Fruit fly (Drosophila melanogaster) whole organism, pupa: ENCODE results near the gene CG43149.

Experiments
- CG10348 ChIP-seq: fragments of 200-800 bp; sonication (Bioruptor generic); IDR thresholded peaks from 2 replicates; pipeline ENCODE4 v1.3.6; 2022; ENCODE audit warnings: missing biosample characterization, missing genetic modification characterization
- CG12605 ChIP-seq: fragments of 200-800 bp; sonication (Bioruptor generic); IDR thresholded peaks from 2 replicates; pipeline ENCODE4 v1.3.6; 2022; ENCODE audit warnings: missing biosample characterization, missing genetic modification characterization
- CG13204 ChIP-seq: fragments of 200-800 bp; sonication (Bioruptor generic); optimal IDR thresholded peaks from 2 replicates; lab custom pipeline; 2018; ENCODE audit warnings: missing biosample characterization, mild to moderate bottlenecking, missing genetic modification characterization, moderate library complexity
- CG14655 ChIP-seq: fragments of 200-800 bp; sonication (Bioruptor generic); optimal IDR thresholded peaks from 3 replicates; lab custom pipeline; 2017; ENCODE audit warnings: mild to moderate bottlenecking, missing biosample characterization, missing genetic modification reagents, missing genetic modification characterization
- CG15710 ChIP-seq: fragments of 200-800 bp; sonication (Bioruptor generic); optimal IDR thresholded peaks from 2 replicates; lab custom pipeline; 2018; ENCODE audit warnings: missing biosample characterization, mild to moderate bottlenecking, missing genetic modification characterization, moderate library complexity
- CG17806 ChIP-seq: fragments of 200-800 bp; sonication (Bioruptor generic); optimal IDR thresholded peaks from 2 replicates; lab custom pipeline; 2018; ENCODE audit warnings: missing biosample characterization, mild to moderate bottlenecking, missing genetic modification characterization, moderate library complexity
- CG32121 ChIP-seq: fragments of 200-800 bp; sonication (Bioruptor generic); IDR thresholded peaks from 2 replicates; pipeline ENCODE4 v1.3.6; 2022; ENCODE audit warnings: missing biosample characterization, missing genetic modification characterization
- CG34367 ChIP-seq: fragments of 200-800 bp; sonication (Bioruptor generic); optimal IDR thresholded peaks from 2 replicates; lab custom pipeline; 2018; ENCODE audit warnings: missing biosample characterization, mild to moderate bottlenecking, missing genetic modification characterization
- CG4496 ChIP-seq: fragments of 200-800 bp; sonication (Bioruptor generic); IDR thresholded peaks from 3 replicates; pipeline ENCODE4 v1.3.6; 2022; ENCODE audit warnings: missing biosample characterization, missing genetic modification characterization
- CG8159 ChIP-seq: fragments of 200-800 bp; sonication (Bioruptor generic); optimal IDR thresholded peaks from 3 replicates; lab custom pipeline; 2018; ENCODE audit warnings: missing biosample characterization, mild to moderate bottlenecking, missing genetic modification characterization, moderate library complexity
- CG8301 ChIP-seq: fragments of 200-800 bp; sonication (Bioruptor generic); optimal IDR thresholded peaks from 2 replicates; lab custom pipeline; 2018; ENCODE audit warnings: missing biosample characterization, mild to moderate bottlenecking, missing genetic modification characterization
- CG9948 ChIP-seq: fragments of 200-800 bp; sonication (Bioruptor generic); optimal IDR thresholded peaks from 2 replicates; lab custom pipeline; 2018; ENCODE audit warnings: missing biosample characterization, mild to moderate bottlenecking, missing genetic modification characterization, moderate library complexity
- D1 ChIP-seq: fragments of 200-800 bp; sonication (Bioruptor generic); optimal IDR thresholded peaks from 2 replicates; lab custom pipeline; 2018; ENCODE audit warnings: missing biosample characterization, mild to moderate bottlenecking, missing genetic modification characterization, moderate library complexity
- EcR ChIP-seq: fragments of 200-800 bp; sonication (Bioruptor generic); optimal IDR thresholded peaks from 3 replicates; lab custom pipeline; 2019; ENCODE audit warnings: missing biosample characterization, missing genetic modification characterization, mild to moderate bottlenecking, moderate library complexity, missing genetic modification reagents
- Ets98B ChIP-seq: fragments of 200-800 bp; sonication (Bioruptor generic); IDR thresholded peaks from 2 replicates; pipeline ENCODE4 v1.3.6; 2022; ENCODE audit warnings: missing biosample characterization, missing genetic modification characterization
- Pif1A ChIP-seq: fragments of 200-800 bp; sonication (Bioruptor generic); optimal IDR thresholded peaks from 3 replicates; lab custom pipeline; 2016; ENCODE audit warnings: missing biosample characterization, missing genetic modification characterization
- Pif1B ChIP-seq: fragments of 200-800 bp; sonication (Bioruptor generic); optimal IDR thresholded peaks from 3 replicates; lab custom pipeline; 2016; ENCODE audit warnings: missing biosample characterization, missing genetic modification characterization
- Snoo ChIP-seq: fragments of 200-800 bp; sonication (Bioruptor generic); optimal IDR thresholded peaks from 3 replicates; lab custom pipeline; 2017; ENCODE audit warnings: missing biosample characterization, mild to moderate bottlenecking, missing genetic modification characterization, inconsistent platforms
- fd96Ca ChIP-seq: fragments of 200-800 bp; sonication (Bioruptor generic); IDR thresholded peaks from 3 replicates; pipeline ENCODE4 v1.3.6; 2022; ENCODE audit warnings: missing biosample characterization, missing genetic modification characterization
- gl ChIP-seq: fragments of 200-800 bp; sonication (Bioruptor generic); optimal IDR thresholded peaks from 2 replicates; lab custom pipeline; 2018; ENCODE audit warnings: missing biosample characterization, mild to moderate bottlenecking, missing genetic modification characterization
- rn ChIP-seq: fragments of 200-800 bp; sonication (Bioruptor generic); IDR thresholded peaks from 2 replicates; pipeline ENCODE4 v1.3.6; 2022; ENCODE audit warnings: missing biosample characterization, missing genetic modification characterization

Gene CG43149

DNA sequence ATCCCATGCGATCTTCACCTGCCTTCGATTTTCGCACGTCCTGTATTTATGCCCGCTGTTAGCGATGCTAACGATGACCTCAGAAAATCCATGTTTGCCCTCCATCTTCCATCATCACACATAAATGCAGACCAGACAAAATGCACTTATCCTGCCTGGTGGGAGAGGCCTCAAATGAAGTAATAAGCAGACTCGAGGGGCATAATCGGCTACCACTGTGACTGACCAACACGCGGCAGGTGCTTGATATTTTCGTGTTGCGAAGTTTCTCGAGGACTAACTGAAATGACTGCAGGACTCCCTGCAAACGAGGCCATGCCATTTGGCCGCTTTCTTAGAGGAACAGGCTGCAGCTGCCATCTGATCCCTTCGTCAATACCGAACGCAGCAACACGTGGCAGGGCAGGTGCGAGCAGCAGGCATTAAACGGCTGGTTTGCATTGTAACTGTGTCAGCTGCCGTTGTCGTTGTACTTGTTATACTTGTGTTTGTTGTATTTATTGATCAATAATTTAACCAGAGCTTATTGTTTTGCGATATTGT, 6.8 kb downstream of the CG43149 start:
- TF ChIP-seq Ets98B (GFP tag; lab: Robert Waterston, UW) (no peak), Pif1A (no peak), CG15710 (tag; lab: Kevin White, UChicago) (no peak), gl (tag; lab: Kevin White, UChicago) (no peak), CG13204 (GFP tag; lab: Kevin White, UChicago) (no peak), Snoo (no peak), rn (no peak), fd96Ca (GFP tag; lab: Robert Waterston, UW) (no peak), CG8301 (tag; lab: Kevin White, UChicago) (no peak), D1 (tag; lab: Kevin White, UChicago) (no peak), CG17806 (no peak), CG34367 (tag; lab: Kevin White, UChicago) (no peak), CG14655 (GFP tag; lab: Kevin White, UChicago) (no peak), CG12605 (GFP tag; lab: Robert Waterston, UW) (no peak), CG4496 (GFP tag; lab: Robert Waterston, UW) (no peak), EcR (GFP tag; lab: Kevin White, UChicago) (no peak), CG10348 (GFP tag; lab: Robert Waterston, UW) (no peak), Pif1B (no peak), CG32121 (GFP tag; lab: Robert Waterston, UW) (no peak)

DNA sequence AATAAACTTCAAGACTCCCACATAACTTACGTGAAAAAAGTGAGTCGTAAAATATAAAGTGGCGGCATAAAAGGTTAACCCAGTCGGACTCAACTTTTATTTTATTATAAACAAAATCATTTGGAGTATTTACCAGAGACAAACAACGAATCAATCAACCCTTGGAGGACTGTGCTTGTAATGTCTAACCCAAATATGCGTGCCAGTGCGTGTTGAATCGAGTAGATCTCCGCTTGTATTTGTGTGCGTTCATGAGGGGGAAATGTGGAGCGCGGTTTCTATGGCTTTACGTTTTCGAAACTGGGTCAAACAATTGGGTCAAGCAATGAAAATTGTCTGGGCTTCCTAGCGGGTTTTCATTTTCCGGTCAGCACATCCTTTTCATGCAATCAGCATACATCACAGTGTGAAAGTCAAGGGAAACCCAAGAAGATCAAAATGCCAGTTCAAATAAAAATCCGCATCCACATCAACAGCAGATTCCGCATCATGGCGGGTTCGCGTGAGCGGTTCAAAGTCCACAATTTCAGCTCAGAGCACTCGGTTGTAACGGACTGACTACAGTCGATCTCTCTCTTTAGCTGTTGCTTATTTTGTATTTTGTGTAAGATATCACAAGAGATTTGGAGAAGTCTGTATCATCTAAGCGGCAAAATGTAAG, 13.0 kb downstream of the CG43149 start:
- TF ChIP-seq CG32121 (GFP tag; lab: Robert Waterston, UW): no peak
- TF ChIP-seq CG8159 (tag; lab: Kevin White, UChicago): no peak
- TF ChIP-seq CG9948: no peak
- TF ChIP-seq Pif1A: peak; percentile 38
- peak; percentile 70 for TF ChIP-seq gl (tag; lab: Kevin White, UChicago)
- no peak for TF ChIP-seq CG17806
- peak; percentile 28 for TF ChIP-seq Snoo

DNA sequence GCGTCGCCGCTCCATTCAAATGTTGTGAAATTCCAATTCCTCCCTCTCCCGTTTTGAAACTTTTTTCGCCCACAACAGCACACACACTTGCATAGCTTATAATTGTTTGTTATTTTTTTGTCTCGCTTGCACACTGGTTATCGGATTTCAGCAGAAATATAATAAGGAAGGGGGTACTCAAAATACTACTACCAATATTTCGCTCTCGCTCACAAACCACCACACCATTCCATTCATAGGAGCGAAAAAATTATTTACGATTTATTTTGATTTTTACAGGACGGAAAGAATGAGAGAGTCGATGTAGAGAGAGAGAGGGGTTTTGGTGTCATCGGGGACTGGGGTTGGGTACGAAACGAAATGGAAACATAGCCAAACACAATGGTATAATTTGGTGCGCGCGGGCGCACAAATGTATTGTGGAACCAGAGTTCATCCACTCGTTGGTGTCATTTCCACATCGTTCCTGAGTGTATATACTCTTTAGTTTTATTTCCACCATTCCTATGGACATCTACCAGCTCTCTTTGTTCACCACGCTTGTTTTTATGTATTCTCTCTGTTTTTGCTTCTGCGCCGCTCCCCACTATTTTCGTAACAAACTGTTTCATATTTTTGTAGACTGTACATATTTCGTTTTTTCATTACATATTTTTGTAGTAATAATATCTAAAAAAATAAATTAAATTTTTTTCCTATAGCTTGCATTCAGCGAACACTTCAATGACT, 14.2 kb downstream of the CG43149 start:
- TF ChIP-seq CG9948: no peak
- peak; percentile 12 for TF ChIP-seq Pif1A
- TF ChIP-seq CG8159 (tag; lab: Kevin White, UChicago): no peak
- TF ChIP-seq CG17806: no peak

DNA sequence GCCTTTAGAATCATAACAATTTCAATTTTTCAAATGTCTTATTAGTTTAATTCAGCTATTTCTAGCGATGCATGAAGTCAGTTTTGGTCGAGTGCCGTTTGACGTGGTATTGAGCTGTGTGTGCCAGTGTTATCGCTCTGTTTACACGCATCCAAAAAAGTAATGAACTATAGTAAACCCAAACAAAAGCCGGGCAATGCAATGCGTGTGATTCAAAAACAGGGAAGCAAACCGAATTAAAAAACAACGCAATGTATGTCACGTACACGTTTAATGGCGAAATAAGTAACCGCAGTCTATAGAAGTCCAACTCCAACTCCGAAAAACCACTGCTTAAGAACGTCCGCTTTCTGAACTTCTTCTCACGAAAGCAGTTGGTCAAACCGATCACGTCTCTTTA, 16.6 kb downstream of the CG43149 start:
- no peak for TF ChIP-seq CG12605 (GFP tag; lab: Robert Waterston, UW)
- TF ChIP-seq CG9948: no peak
- TF ChIP-seq rn: no peak
- no peak for TF ChIP-seq Pif1A
- no peak for TF ChIP-seq CG17806
- TF ChIP-seq fd96Ca (GFP tag; lab: Robert Waterston, UW): no peak
- no peak for TF ChIP-seq Ets98B (GFP tag; lab: Robert Waterston, UW)
- TF ChIP-seq CG8159 (tag; lab: Kevin White, UChicago): no peak
- TF ChIP-seq gl (tag; lab: Kevin White, UChicago): no peak
- no peak for TF ChIP-seq Pif1B
- no peak for TF ChIP-seq CG4496 (GFP tag; lab: Robert Waterston, UW)
- TF ChIP-seq CG34367 (tag; lab: Kevin White, UChicago): no peak
- TF ChIP-seq D1 (tag; lab: Kevin White, UChicago): no peak
- TF ChIP-seq CG32121 (GFP tag; lab: Robert Waterston, UW): no peak
- TF ChIP-seq CG15710 (tag; lab: Kevin White, UChicago): no peak
- TF ChIP-seq EcR (GFP tag; lab: Kevin White, UChicago): no peak
- TF ChIP-seq CG14655 (GFP tag; lab: Kevin White, UChicago): no peak

DNA sequence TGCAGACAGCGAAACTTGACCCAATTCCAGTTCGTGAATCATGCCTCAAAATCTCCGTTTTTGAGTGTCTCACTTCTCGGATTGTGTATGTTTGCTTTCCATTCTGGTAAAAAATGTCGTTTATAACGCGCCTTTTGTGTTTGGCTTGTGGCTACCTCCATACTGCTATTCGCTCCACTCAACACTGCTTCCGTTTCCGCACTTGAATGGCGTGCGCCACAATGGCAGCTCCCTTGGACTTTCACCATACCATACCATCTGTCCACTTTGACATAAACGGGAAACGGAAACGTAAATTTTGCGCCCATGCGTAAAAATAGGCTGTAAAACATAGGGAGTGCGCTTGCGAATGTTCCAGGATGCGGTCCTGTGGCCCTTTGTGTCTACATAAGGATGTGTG, 19.9 kb downstream of the CG43149 start:
- peak; percentile 36 for TF ChIP-seq Snoo
- no peak for TF ChIP-seq D1 (tag; lab: Kevin White, UChicago)
- TF ChIP-seq CG4496 (GFP tag; lab: Robert Waterston, UW): no peak
- no peak for TF ChIP-seq CG32121 (GFP tag; lab: Robert Waterston, UW)
- no peak for TF ChIP-seq CG34367 (tag; lab: Kevin White, UChicago)
- no peak for TF ChIP-seq EcR (GFP tag; lab: Kevin White, UChicago)
- no peak for TF ChIP-seq CG8159 (tag; lab: Kevin White, UChicago)
- TF ChIP-seq CG15710 (tag; lab: Kevin White, UChicago): no peak
- TF ChIP-seq CG12605 (GFP tag; lab: Robert Waterston, UW): no peak

DNA sequence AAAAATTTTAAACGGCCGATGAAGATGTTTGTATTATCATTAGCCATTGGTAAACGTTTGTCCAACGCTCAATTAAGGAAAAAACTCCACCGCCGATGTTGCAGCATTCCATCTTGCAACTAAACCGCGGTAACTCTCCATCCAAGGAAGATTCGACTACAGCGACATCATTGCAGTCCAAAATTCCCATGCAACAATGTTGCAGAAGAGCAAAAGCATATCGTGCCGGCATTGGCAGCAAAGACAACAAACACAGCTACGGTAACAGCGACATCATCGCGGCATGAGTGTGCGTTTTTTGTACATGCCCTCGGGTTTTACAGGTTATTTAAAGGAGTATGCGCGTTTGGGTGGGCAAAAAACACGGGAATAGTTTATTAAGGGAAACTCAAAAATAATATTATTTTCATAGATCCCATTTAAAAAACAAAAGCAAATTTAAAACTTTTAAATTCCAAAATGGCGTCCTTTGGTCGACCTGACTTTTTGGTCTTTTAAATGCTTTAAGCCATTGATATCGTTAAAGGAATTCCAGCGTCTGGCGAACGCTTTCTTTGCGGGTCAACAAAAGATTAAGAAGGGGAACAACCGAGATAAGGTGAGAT, 24.8 kb downstream of the CG43149 start:
- TF ChIP-seq CG10348 (GFP tag; lab: Robert Waterston, UW) (no peak), CG17806 (no peak)
